Fruit fly (Drosophila melanogaster) whole organism, pupa: Measurements from ENCODE around the gene Sec3.

Source experiments
- CG10348 ChIP-seq: fragments of 200-800 bp; sonication (Bioruptor generic); IDR thresholded peaks from 2 replicates; pipeline ENCODE4 v1.3.6; 2022; ENCODE audit warnings: missing biosample characterization, missing genetic modification characterization
- CG12605 ChIP-seq: fragments of 200-800 bp; sonication (Bioruptor generic); IDR thresholded peaks from 2 replicates; pipeline ENCODE4 v1.3.6; 2022; ENCODE audit warnings: missing biosample characterization, missing genetic modification characterization
- CG13204 ChIP-seq: fragments of 200-800 bp; sonication (Bioruptor generic); optimal IDR thresholded peaks from 2 replicates; lab custom pipeline; 2018; ENCODE audit warnings: missing biosample characterization, mild to moderate bottlenecking, missing genetic modification characterization, moderate library complexity
- CG14655 ChIP-seq: fragments of 200-800 bp; sonication (Bioruptor generic); optimal IDR thresholded peaks from 3 replicates; lab custom pipeline; 2017; ENCODE audit warnings: mild to moderate bottlenecking, missing biosample characterization, missing genetic modification reagents, missing genetic modification characterization
- CG15710 ChIP-seq: fragments of 200-800 bp; sonication (Bioruptor generic); optimal IDR thresholded peaks from 2 replicates; lab custom pipeline; 2018; ENCODE audit warnings: missing biosample characterization, mild to moderate bottlenecking, missing genetic modification characterization, moderate library complexity
- CG17806 ChIP-seq: fragments of 200-800 bp; sonication (Bioruptor generic); optimal IDR thresholded peaks from 2 replicates; lab custom pipeline; 2018; ENCODE audit warnings: missing biosample characterization, mild to moderate bottlenecking, missing genetic modification characterization, moderate library complexity
- CG32121 ChIP-seq: fragments of 200-800 bp; sonication (Bioruptor generic); IDR thresholded peaks from 2 replicates; pipeline ENCODE4 v1.3.6; 2022; ENCODE audit warnings: missing biosample characterization, missing genetic modification characterization
- CG34367 ChIP-seq: fragments of 200-800 bp; sonication (Bioruptor generic); optimal IDR thresholded peaks from 2 replicates; lab custom pipeline; 2018; ENCODE audit warnings: missing biosample characterization, mild to moderate bottlenecking, missing genetic modification characterization
- CG4496 ChIP-seq: fragments of 200-800 bp; sonication (Bioruptor generic); IDR thresholded peaks from 3 replicates; pipeline ENCODE4 v1.3.6; 2022; ENCODE audit warnings: missing biosample characterization, missing genetic modification characterization
- CG8159 ChIP-seq: fragments of 200-800 bp; sonication (Bioruptor generic); optimal IDR thresholded peaks from 3 replicates; lab custom pipeline; 2018; ENCODE audit warnings: missing biosample characterization, mild to moderate bottlenecking, missing genetic modification characterization, moderate library complexity
- CG8301 ChIP-seq: fragments of 200-800 bp; sonication (Bioruptor generic); optimal IDR thresholded peaks from 2 replicates; lab custom pipeline; 2018; ENCODE audit warnings: missing biosample characterization, mild to moderate bottlenecking, missing genetic modification characterization
- CG9948 ChIP-seq: fragments of 200-800 bp; sonication (Bioruptor generic); optimal IDR thresholded peaks from 2 replicates; lab custom pipeline; 2018; ENCODE audit warnings: missing biosample characterization, mild to moderate bottlenecking, missing genetic modification characterization, moderate library complexity
- D1 ChIP-seq: fragments of 200-800 bp; sonication (Bioruptor generic); optimal IDR thresholded peaks from 2 replicates; lab custom pipeline; 2018; ENCODE audit warnings: missing biosample characterization, mild to moderate bottlenecking, missing genetic modification characterization, moderate library complexity
- EcR ChIP-seq: fragments of 200-800 bp; sonication (Bioruptor generic); optimal IDR thresholded peaks from 3 replicates; lab custom pipeline; 2019; ENCODE audit warnings: missing biosample characterization, missing genetic modification characterization, mild to moderate bottlenecking, moderate library complexity, missing genetic modification reagents
- Ets98B ChIP-seq: fragments of 200-800 bp; sonication (Bioruptor generic); IDR thresholded peaks from 2 replicates; pipeline ENCODE4 v1.3.6; 2022; ENCODE audit warnings: missing biosample characterization, missing genetic modification characterization
- Pif1A ChIP-seq: fragments of 200-800 bp; sonication (Bioruptor generic); optimal IDR thresholded peaks from 3 replicates; lab custom pipeline; 2016; ENCODE audit warnings: missing biosample characterization, missing genetic modification characterization
- Pif1B ChIP-seq: fragments of 200-800 bp; sonication (Bioruptor generic); optimal IDR thresholded peaks from 3 replicates; lab custom pipeline; 2016; ENCODE audit warnings: missing biosample characterization, missing genetic modification characterization
- Snoo ChIP-seq: fragments of 200-800 bp; sonication (Bioruptor generic); optimal IDR thresholded peaks from 3 replicates; lab custom pipeline; 2017; ENCODE audit warnings: missing biosample characterization, mild to moderate bottlenecking, missing genetic modification characterization, inconsistent platforms
- fd96Ca ChIP-seq: fragments of 200-800 bp; sonication (Bioruptor generic); IDR thresholded peaks from 3 replicates; pipeline ENCODE4 v1.3.6; 2022; ENCODE audit warnings: missing biosample characterization, missing genetic modification characterization
- gl ChIP-seq: fragments of 200-800 bp; sonication (Bioruptor generic); optimal IDR thresholded peaks from 2 replicates; lab custom pipeline; 2018; ENCODE audit warnings: missing biosample characterization, mild to moderate bottlenecking, missing genetic modification characterization
- rn ChIP-seq: fragments of 200-800 bp; sonication (Bioruptor generic); IDR thresholded peaks from 2 replicates; pipeline ENCODE4 v1.3.6; 2022; ENCODE audit warnings: missing biosample characterization, missing genetic modification characterization

The Sec3 gene

dm6 chr3L:17438872-17439495 lies 14.0 kb upstream of the Sec3 start, which contains the start of gene CG18265:
TSS of gene CG18265 (plus strand) at chr3L:17439401.
- TF ChIP-seq CG4496 (GFP tag; lab: Robert Waterston, UW) = no peak
- TF ChIP-seq EcR (GFP tag; lab: Kevin White, UChicago) = no peak

- TF ChIP-seq Pif1B (GFP tag; lab: Kevin White, UChicago) = no peak
- no peak for TF ChIP-seq CG10348 (GFP tag; lab: Robert Waterston, UW)
- no peak for TF ChIP-seq gl
- no peak for TF ChIP-seq rn (GFP tag; lab: Robert Waterston, UW)
- TF ChIP-seq CG13204 (GFP tag; lab: Kevin White, UChicago) = no peak
- TF ChIP-seq CG17806 = no peak
- no peak for TF ChIP-seq CG4496 (GFP tag; lab: Robert Waterston, UW)
These were observed 11.3 kb upstream of the Sec3 start, which contains the start of gene CG12229 for dm6 chr3L:17436331-17436730. TSS of gene CG12229 (minus strand) at chr3L:17436431.

- TF ChIP-seq CG17806 = peak; percentile 96
- TF ChIP-seq CG12605 (GFP tag; lab: Robert Waterston, UW) = peak; percentile 93
- peak; percentile 96 for TF ChIP-seq CG8301
- peak; percentile 91 for TF ChIP-seq D1 (tag; lab: Kevin White, UChicago)
- TF ChIP-seq CG10348 (GFP tag; lab: Robert Waterston, UW) = peak; percentile 85
- TF ChIP-seq fd96Ca = peak; percentile 94
- peak; percentile 95 for TF ChIP-seq CG15710 (tag; lab: Kevin White, UChicago)
- TF ChIP-seq gl = peak; percentile 86
- TF ChIP-seq Pif1B (GFP tag; lab: Kevin White, UChicago) = peak; percentile 95
- TF ChIP-seq rn (GFP tag; lab: Robert Waterston, UW) = peak; percentile 95
- TF ChIP-seq CG4496 (GFP tag; lab: Robert Waterston, UW) = peak; percentile 98
- TF ChIP-seq CG9948 = peak; percentile 95
- peak; percentile 74 for TF ChIP-seq CG13204 (GFP tag; lab: Kevin White, UChicago)
- TF ChIP-seq Pif1A (GFP tag; lab: Kevin White, UChicago) = peak; percentile 97
- TF ChIP-seq CG14655 (GFP tag; lab: Kevin White, UChicago) = peak; percentile 95
- TF ChIP-seq CG8159 (tag; lab: Kevin White, UChicago) = peak; percentile 94
- peak; percentile 95 for TF ChIP-seq Snoo (tag; lab: Kevin White, UChicago)
- TF ChIP-seq CG34367 (tag; lab: Kevin White, UChicago) = peak; percentile 93
- no peak for TF ChIP-seq EcR (GFP tag; lab: Kevin White, UChicago)
- peak; percentile 98 for TF ChIP-seq CG32121 (GFP tag; lab: Robert Waterston, UW)
- TF ChIP-seq Ets98B (GFP tag; lab: Robert Waterston, UW) = peak; percentile 97
These were observed 8.5 kb upstream of the Sec3 start, which contains the start of the genes Coq4 and CG32176 for dm6 chr3L:17433555-17433954. TSS of gene Coq4 (minus strand) at chr3L:17433621. TSS of gene CG32176 (plus strand) at chr3L:17433868.

DNA sequence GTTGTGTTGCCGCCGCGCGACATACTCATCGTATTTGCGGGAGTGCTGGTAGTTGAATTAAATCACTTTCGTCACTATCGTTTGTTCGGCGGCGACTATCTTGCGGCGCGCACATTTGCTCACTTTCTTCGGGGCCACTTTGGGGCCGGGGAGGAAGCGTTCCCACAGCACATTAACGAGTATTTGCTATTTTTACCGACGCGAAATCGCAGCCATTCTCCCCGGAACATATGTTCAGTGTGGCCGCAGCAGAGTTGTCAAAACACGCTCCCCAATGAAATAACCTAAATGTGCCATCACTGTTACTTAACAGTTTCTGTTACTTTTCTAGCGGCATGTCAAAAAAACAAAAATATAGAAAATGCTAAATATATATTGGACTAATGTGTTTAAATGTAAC lies 7.9 kb upstream of the Sec3 start, which contains the start of gene frc:
TSS of gene frc (minus strand) at position 244 of the 400 bp plus-strand sequence.
- no peak for TF ChIP-seq Snoo (tag; lab: Kevin White, UChicago)
- TF ChIP-seq CG9948 = no peak
- 0 out of 2 replicates have a peak, but pooled peaks have one; percentile 24 for TF ChIP-seq CG12605 (GFP tag; lab: Robert Waterston, UW)
- peak; percentile 61; the same call in 2 of the 3 replicates for TF ChIP-seq CG4496 (GFP tag; lab: Robert Waterston, UW)
- peak; percentile 43; the same call in 1 of the 2 replicates for TF ChIP-seq CG32121 (GFP tag; lab: Robert Waterston, UW)

DNA sequence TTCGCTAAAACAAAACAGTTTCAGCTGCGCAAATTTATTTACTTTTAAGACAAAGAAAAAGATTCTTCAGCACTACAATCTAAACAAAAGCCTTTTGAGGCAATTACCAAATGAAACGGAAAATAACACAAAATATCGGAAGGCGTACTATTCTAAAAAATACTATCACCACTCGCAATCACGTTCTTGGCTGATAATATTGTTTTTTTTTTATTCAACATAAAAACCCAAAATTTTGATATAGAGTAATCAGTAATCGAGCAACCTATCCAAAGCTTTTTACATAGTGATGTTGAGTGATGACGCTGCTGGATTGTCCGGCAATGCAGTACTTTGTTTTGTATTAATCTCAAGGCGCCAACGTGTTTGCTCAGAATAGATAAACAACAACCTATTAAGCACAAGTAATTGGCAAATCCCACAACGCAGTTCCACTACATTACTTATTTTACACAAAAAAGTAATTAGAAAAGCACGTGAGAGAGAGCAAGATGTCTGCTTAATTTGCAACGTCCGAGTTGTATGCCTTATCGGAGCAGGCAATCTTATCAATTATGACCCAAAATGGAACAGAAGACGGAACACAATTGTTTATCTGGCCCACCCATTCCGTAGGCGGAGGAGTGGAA lies 6.1 kb upstream of the Sec3 start:
- TF ChIP-seq CG4496 (GFP tag; lab: Robert Waterston, UW) = no peak
- TF ChIP-seq CG17806 = no peak
- peak; percentile 33 for TF ChIP-seq CG8159 (tag; lab: Kevin White, UChicago)
- TF ChIP-seq Pif1A (GFP tag; lab: Kevin White, UChicago) = peak; percentile 32
- TF ChIP-seq Pif1B (GFP tag; lab: Kevin White, UChicago) = no peak
- no peak for TF ChIP-seq CG15710 (tag; lab: Kevin White, UChicago)
- peak; percentile 18 for TF ChIP-seq CG8301
- peak; percentile 15; the same call in 1 of the 2 replicates for TF ChIP-seq CG12605 (GFP tag; lab: Robert Waterston, UW)
- no peak for TF ChIP-seq rn (GFP tag; lab: Robert Waterston, UW)
- no peak for TF ChIP-seq gl
- TF ChIP-seq D1 (tag; lab: Kevin White, UChicago) = no peak
- TF ChIP-seq CG14655 (GFP tag; lab: Kevin White, UChicago) = peak; percentile 30

dm6 chr3L:17430390-17430789 lies 5.4 kb upstream of the Sec3 start:
- TF ChIP-seq fd96Ca = 0 out of 3 replicates have a peak, but pooled peaks have one; percentile 23
- TF ChIP-seq CG32121 (GFP tag; lab: Robert Waterston, UW) = no peak
- peak; percentile 39 for TF ChIP-seq EcR (GFP tag; lab: Kevin White, UChicago)
- TF ChIP-seq CG17806 = no peak
- peak; percentile 50; the same call in 2 of the 3 replicates for TF ChIP-seq CG4496 (GFP tag; lab: Robert Waterston, UW)
- no peak for TF ChIP-seq CG14655 (GFP tag; lab: Kevin White, UChicago)
- TF ChIP-seq gl = no peak
